Worm (Caenorhabditis elegans): Measurements from ENCODE around the gene C06E4.8.

ce11 chrIV:7243913-7244312 lies 41.8 kb downstream of the C06E4.8 start, which contains the start of gene afmd-1:
- TF ChIP-seq ztf-22 (GFP tag; optimal IDR thresholded peaks at IDR 0.05), result no peak
- no peak for TF ChIP-seq rcor-1 (GFP tag; IDR thresholded peaks at IDR 0.05)
- TF ChIP-seq ceh-79 (tag; optimal IDR thresholded peaks at IDR 0.05), result no peak
- TF ChIP-seq attf-3 (GFP tag; conservative IDR thresholded peaks at IDR 0.05), result no peak
- no peak for TF ChIP-seq ztf-3 (GFP tag; optimal IDR thresholded peaks at IDR 0.05)
- TF ChIP-seq Y79H2A.3 (GFP tag; conservative IDR thresholded peaks at IDR 0.05), result no peak
- no peak for TF ChIP-seq nfya-1 (tag; optimal IDR thresholded peaks at IDR 0.05; ENCODE audit: borderline replicate concordance, insufficient read depth)
- no peak for TF ChIP-seq dpl-1 (GFP tag; optimal IDR thresholded peaks at IDR 0.05)
- no peak for TF ChIP-seq zim-3 (tag; optimal IDR thresholded peaks at IDR 0.05)
- TF ChIP-seq snpc-4 (GFP tag; optimal IDR thresholded peaks at IDR 0.05), result no peak
- no peak for TF ChIP-seq snpc-4 (tag; optimal IDR thresholded peaks at IDR 0.05)
- no peak for TF ChIP-seq him-1 (tag; optimal IDR thresholded peaks at IDR 0.05)
- TF ChIP-seq T07F8.4 (tag; optimal IDR thresholded peaks at IDR 0.05), result no peak
- no peak for TF ChIP-seq pha-4 (tag; optimal IDR thresholded peaks at IDR 0.05)

Measured in whole organism, young adult.